Fruit fly (Drosophila melanogaster): Measurements from ENCODE around the gene glob3.

Gene glob3

DNA sequence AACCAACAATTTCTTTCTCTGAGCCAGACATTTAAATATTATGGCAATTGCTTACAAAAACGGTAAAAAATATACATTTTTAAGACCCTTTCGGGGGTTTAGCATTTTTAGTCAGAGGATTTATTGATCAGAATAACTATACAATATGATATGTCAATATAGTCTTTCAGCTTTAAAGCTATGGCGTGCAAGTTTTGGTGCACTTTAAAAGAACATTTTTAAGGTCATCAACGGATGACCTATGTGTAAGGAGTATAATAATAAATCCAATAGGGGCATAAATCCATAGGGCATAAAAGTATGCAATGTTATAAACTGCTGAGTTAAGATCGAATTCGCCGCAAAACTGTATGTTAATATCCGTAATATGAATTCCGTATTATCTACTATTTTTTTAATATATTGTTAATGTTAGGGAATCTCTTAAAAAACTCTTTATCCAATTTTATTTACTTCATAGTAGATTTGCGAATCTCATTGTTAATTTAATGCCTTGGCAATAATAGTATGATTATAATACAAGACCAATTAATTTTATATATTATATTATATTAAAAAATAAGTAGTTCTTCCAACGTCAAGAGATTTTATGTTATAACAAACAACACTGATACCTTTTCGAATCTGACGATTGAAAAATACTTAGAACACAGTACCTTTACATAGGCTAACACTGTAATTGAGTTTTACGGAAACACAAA is 16.9 kb downstream of the glob3 start, which contains the start of gene CG14676:
CG14676 (plus strand) TSS at position 651 of the 701 bp plus-strand sequence.
- TF ChIP-seq CG6854 (GFP tag; optimal IDR thresholded peaks at IDR 0.05) (no peak), CG16779 (tag; optimal IDR thresholded peaks at IDR 0.05) (no peak), svp (GFP tag) (peak; percentile 93)

DNA sequence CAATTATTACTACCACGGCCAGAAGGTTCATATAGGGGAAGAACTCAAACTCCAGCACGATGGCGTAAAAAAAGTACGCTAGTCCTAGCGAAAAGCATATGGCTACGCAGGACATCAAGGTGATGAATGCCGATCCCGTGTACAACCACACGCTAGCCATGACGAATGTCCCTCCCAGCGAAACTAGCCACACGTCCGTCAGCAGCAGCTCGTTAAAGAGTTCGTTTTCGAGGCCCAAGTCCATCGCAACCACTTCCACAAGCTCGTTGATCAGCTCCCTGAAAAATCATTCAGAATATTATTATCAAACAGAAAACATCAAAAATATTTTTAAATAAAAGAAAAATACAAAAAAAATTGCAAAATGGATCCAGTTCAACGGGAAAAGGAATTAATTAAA is 23.2 kb downstream of the glob3 start, which contains the start of gene CG34287:
CG34287 (plus strand) TSS at position 301 of the 400 bp plus-strand sequence.
- no peak for TF ChIP-seq Ets21C (GFP tag; optimal IDR thresholded peaks at IDR 0.05)

DNA sequence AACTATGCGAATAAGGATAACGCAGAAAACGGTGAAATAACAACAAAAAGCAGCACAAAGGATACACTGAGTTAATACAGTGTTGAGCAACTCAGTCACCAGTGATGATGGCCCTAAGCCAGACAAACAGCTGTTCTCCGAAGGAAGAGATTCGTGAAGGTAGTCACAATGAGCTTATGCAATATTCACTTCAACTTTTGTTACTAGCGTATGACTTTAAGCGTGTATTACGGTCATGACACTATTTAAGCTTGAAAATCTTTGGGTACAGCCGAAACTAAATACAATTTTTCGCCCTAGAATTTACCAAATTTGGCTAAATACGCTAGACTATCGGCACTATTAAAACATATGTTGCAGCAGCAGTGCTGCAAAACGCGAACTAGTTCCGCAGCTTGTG is 26.4 kb downstream of the glob3 start, which contains the start of the genes disp and ECSIT:
disp (minus strand) TSS at position 97 of the 400 bp plus-strand sequence.
ECSIT (plus strand) TSS at position 371 of the 400 bp plus-strand sequence.
- no peak for TF ChIP-seq Blimp-1 (GFP tag; optimal IDR thresholded peaks at IDR 0.05)
- TF ChIP-seq fkh (GFP tag; optimal IDR thresholded peaks at IDR 0.05): no peak
- TF ChIP-seq Eip78C (GFP tag): no peak
- TF ChIP-seq Smox (GFP tag; optimal IDR thresholded peaks at IDR 0.05): no peak
- TF ChIP-seq CG31627 (GFP tag; optimal IDR thresholded peaks at IDR 0.05): peak; percentile 54
- no peak for TF ChIP-seq CG3032 (tag; optimal IDR thresholded peaks at IDR 0.05)
- TF ChIP-seq CG6163 (GFP tag; IDR thresholded peaks at IDR 0.05): no peak
- TF ChIP-seq spab (GFP tag; optimal IDR thresholded peaks at IDR 0.05): no peak
- TF ChIP-seq svp (GFP tag): no peak
- TF ChIP-seq acj6 (GFP tag; optimal IDR thresholded peaks at IDR 0.05): no peak
- peak; percentile 57 for TF ChIP-seq lz (GFP tag; optimal IDR thresholded peaks at IDR 0.05)
- TF ChIP-seq Sox15 (GFP tag; optimal IDR thresholded peaks at IDR 0.05): peak; percentile 6
- TF ChIP-seq CG8319 (GFP tag; optimal IDR thresholded peaks at IDR 0.05): no peak
- TF ChIP-seq CG6276 (GFP tag; optimal IDR thresholded peaks at IDR 0.05): no peak
- TF ChIP-seq CG3919 (GFP tag; optimal IDR thresholded peaks at IDR 0.05): no peak
- no peak for TF ChIP-seq ss (GFP tag; optimal IDR thresholded peaks at IDR 0.05)
- no peak for TF ChIP-seq achi (GFP tag; optimal IDR thresholded peaks at IDR 0.05)
- no peak for TF ChIP-seq CG10631 (GFP tag; optimal IDR thresholded peaks at IDR 0.05)
- TF ChIP-seq CG34406 (GFP tag; optimal IDR thresholded peaks at IDR 0.05): no peak
- no peak for TF ChIP-seq CG10669 (GFP tag; optimal IDR thresholded peaks at IDR 0.05)
- no peak for TF ChIP-seq net (GFP tag; optimal IDR thresholded peaks at IDR 0.05)
- no peak for TF ChIP-seq Eip93F (GFP tag; optimal IDR thresholded peaks at IDR 0.05)
- TF ChIP-seq fd85E (GFP tag; optimal IDR thresholded peaks at IDR 0.05): no peak
- no peak for TF ChIP-seq Sox102F (GFP tag; optimal IDR thresholded peaks at IDR 0.05)
- peak; percentile 33 for TF ChIP-seq CG11762 (GFP tag; optimal IDR thresholded peaks at IDR 0.05; ENCODE audit: insufficient read depth)
- TF ChIP-seq CG4318 (GFP tag; optimal IDR thresholded peaks at IDR 0.05): no peak
- TF ChIP-seq Met (GFP tag; optimal IDR thresholded peaks at IDR 0.05): no peak
- no peak for TF ChIP-seq pdm3 (GFP tag; optimal IDR thresholded peaks at IDR 0.05)
- TF ChIP-seq CG8119 (GFP tag; IDR thresholded peaks at IDR 0.05): no peak
- no peak for TF ChIP-seq dac (GFP tag; optimal IDR thresholded peaks at IDR 0.05)
- no peak for TF ChIP-seq CG1621 (tag; optimal IDR thresholded peaks at IDR 0.05)
- no peak for TF ChIP-seq Hr4 (GFP tag; optimal IDR thresholded peaks at IDR 0.05)
- no peak for TF ChIP-seq Lpt (GFP tag; optimal IDR thresholded peaks at IDR 0.05)
- no peak for TF ChIP-seq Gug (GFP tag; IDR thresholded peaks at IDR 0.05)
- no peak for TF ChIP-seq CG9139 (GFP tag; optimal IDR thresholded peaks at IDR 0.05)
- TF ChIP-seq vri (GFP tag; optimal IDR thresholded peaks at IDR 0.05): peak; percentile 55
- peak; percentile 35 for TF ChIP-seq fd59A (GFP tag; optimal IDR thresholded peaks at IDR 0.05)
- TF ChIP-seq CG11294 (GFP tag; IDR thresholded peaks at IDR 0.05): no peak
- TF ChIP-seq eg (GFP tag; IDR thresholded peaks at IDR 0.05): no peak
- peak; percentile 62 for TF ChIP-seq esn (GFP tag; optimal IDR thresholded peaks at IDR 0.05)
- no peak for TF ChIP-seq CG15336 (GFP tag; IDR thresholded peaks at IDR 0.05)
- no peak for TF ChIP-seq CG6808 (GFP tag; optimal IDR thresholded peaks at IDR 0.05)
- no peak for TF ChIP-seq CG32006 (GFP tag; optimal IDR thresholded peaks at IDR 0.05)
- no peak for TF ChIP-seq CG6792 (GFP tag; optimal IDR thresholded peaks at IDR 0.05)
- no peak for TF ChIP-seq CG16779 (tag; optimal IDR thresholded peaks at IDR 0.05)

Measured in whole organism, prepupa.